Worm (Caenorhabditis elegans) whole organism, young adult: ENCODE results near the gene blos-2.
A peak's percentile ranks its signal among the peaks of the same experiment; 100 is the strongest.

Experiments used
- B0019.2 ChIP-seq: fragments of 200-800 bp; sonication (Bioruptor generic); conservative IDR thresholded peaks from 2 replicates; pipeline ENCODE4 v1.3.6; 2022; ENCODE audit warnings: missing genetic modification reagents, missing genetic modification characterization, missing compliant biosample characterization
- B0261.1 ChIP-seq: sonication (generic microtip); optimal IDR thresholded peaks from 2 replicates; lab custom pipeline; 2016; ENCODE audit warnings: mild to moderate bottlenecking, missing genetic modification characterization, moderate library complexity, missing compliant biosample characterization
- B0336.3 ChIP-seq: fragments of 200-800 bp; sonication (Bioruptor generic); IDR thresholded peaks from 2 replicates; pipeline ENCODE4 v1.3.6; 2022; ENCODE audit warnings: missing genetic modification characterization, missing compliant biosample characterization
- C06A6.2 ChIP-seq: fragments of 200-800 bp; sonication (Bioruptor generic); conservative IDR thresholded peaks from 2 replicates; pipeline ENCODE4 v1.3.6; 2022; ENCODE audit warnings: missing genetic modification characterization, missing compliant biosample characterization
- F39B2.1 ChIP-seq: fragments of 200-800 bp; sonication (Bioruptor generic); IDR thresholded peaks from 2 replicates; pipeline ENCODE4 v1.3.6; 2022; ENCODE audit warnings: missing genetic modification reagents, missing genetic modification characterization, missing compliant biosample characterization
- F52B5.7 ChIP-seq: sonication (generic microtip); optimal IDR thresholded peaks from 2 replicates; lab custom pipeline; 2016; ENCODE audit warnings: mild to moderate bottlenecking, missing genetic modification characterization, missing compliant biosample characterization
- F55B11.4 ChIP-seq: sonication (generic microtip); optimal IDR thresholded peaks from 2 replicates; lab custom pipeline; 2016; ENCODE audit warnings: missing compliant biosample characterization, missing genetic modification characterization, borderline replicate concordance; ENCODE audit not compliant: insufficient read depth
- F57C9.4 ChIP-seq: sonication (generic microtip); optimal IDR thresholded peaks from 2 replicates; lab custom pipeline; 2017; ENCODE audit warnings: mild to moderate bottlenecking, missing genetic modification characterization, missing compliant biosample characterization
- T07F8.4 ChIP-seq: sonication (generic microtip); optimal IDR thresholded peaks from 2 replicates; lab custom pipeline; 2016; ENCODE audit warnings: mild to moderate bottlenecking, missing genetic modification characterization, moderate library complexity, missing compliant biosample characterization
- T26A5.8 ChIP-seq: sonication (generic microtip); optimal IDR thresholded peaks from 2 replicates; lab custom pipeline; 2016; ENCODE audit warnings: missing genetic modification characterization, missing compliant biosample characterization
- Y56A3A.18 ChIP-seq: fragments of 200-800 bp; sonication (Bioruptor generic); IDR thresholded peaks from 2 replicates; pipeline ENCODE4 v1.3.6; 2022; ENCODE audit warnings: missing genetic modification reagents, missing genetic modification characterization, missing compliant biosample characterization
- ZK185.1 ChIP-seq: sonication (generic microtip); optimal IDR thresholded peaks from 2 replicates; lab custom pipeline; 2016; ENCODE audit warnings: mild to moderate bottlenecking, missing genetic modification characterization, missing compliant biosample characterization; ENCODE audit not compliant: poor library complexity, severe bottlenecking
- aptf-2 ChIP-seq: fragments of 200-800 bp; sonication (Bioruptor generic); conservative IDR thresholded peaks from 2 replicates; pipeline ENCODE4 v1.3.6; 2022; ENCODE audit warnings: missing genetic modification reagents, missing genetic modification characterization, missing compliant biosample characterization
- atf-7 ChIP-seq: sonication (generic microtip); optimal IDR thresholded peaks from 2 replicates; lab custom pipeline; 2017; ENCODE audit warnings: mild to moderate bottlenecking, missing genetic modification characterization, missing compliant biosample characterization
- attf-6 ChIP-seq: fragments of 200-800 bp; sonication (Bioruptor generic); IDR thresholded peaks from 2 replicates; pipeline ENCODE4 v1.3.6; 2022; ENCODE audit warnings: missing genetic modification reagents, missing genetic modification characterization, missing compliant biosample characterization
- cebp-1 ChIP-seq, 2 experiments: fragments of 200-800 bp in 1 of 2; sonication (Bioruptor generic) in 1 of 2; sonication (generic microtip) in 1 of 2; IDR thresholded peaks in 1 of 2; optimal IDR thresholded peaks in 1 of 2; 2 replicates each; pipeline versions ENCODE4 v1.3.6 to Lab custom; 2017 to 2022; ENCODE audit warnings: missing compliant biosample characterization in 2 of 2, missing genetic modification characterization in 2 of 2, mild to moderate bottlenecking in 1 of 2, missing genetic modification reagents in 1 of 2, moderate library complexity in 1 of 2
- ceh-40 ChIP-seq: fragments of 200-800 bp; sonication (Bioruptor generic); IDR thresholded peaks from 2 replicates; pipeline ENCODE4 v1.3.6; 2022; ENCODE audit warnings: missing genetic modification characterization, missing compliant biosample characterization
- chd-7 ChIP-seq: sonication (generic microtip); optimal IDR thresholded peaks from 2 replicates; lab custom pipeline; 2016; ENCODE audit warnings: mild to moderate bottlenecking, missing genetic modification characterization, moderate library complexity, missing compliant biosample characterization
- die-1 ChIP-seq: sonication (generic microtip); optimal IDR thresholded peaks from 2 replicates; lab custom pipeline; 2016; ENCODE audit warnings: missing genotype, mild to moderate bottlenecking, missing genetic modification characterization, missing compliant biosample characterization
- ekl-4 ChIP-seq: fragments of 200-800 bp; sonication (Bioruptor generic); IDR thresholded peaks from 2 replicates; pipeline ENCODE4 v1.3.6; 2022; ENCODE audit warnings: missing genetic modification reagents, missing genetic modification characterization, missing compliant biosample characterization
- him-1 ChIP-seq: sonication (generic microtip); optimal IDR thresholded peaks from 2 replicates; lab custom pipeline; 2016; ENCODE audit warnings: missing genotype, missing genetic modification reagents, missing genetic modification characterization, missing compliant biosample characterization
- hlh-26 ChIP-seq: fragments of 200-800 bp; sonication (Bioruptor generic); conservative IDR thresholded peaks from 2 replicates; pipeline ENCODE4 v1.3.6; 2022; ENCODE audit warnings: missing genetic modification reagents, missing genetic modification characterization, missing compliant biosample characterization
- hsf-1 ChIP-seq: fragments of 200-800 bp; sonication (Bioruptor generic); IDR thresholded peaks from 2 replicates; pipeline ENCODE4 v1.3.6; 2022; ENCODE audit warnings: missing genetic modification reagents, missing genetic modification characterization, missing compliant biosample characterization
- let-607 ChIP-seq, 2 experiments: fragments of 200-800 bp in 1 of 2; sonication (Bioruptor generic) in 1 of 2; sonication (generic microtip) in 1 of 2; optimal IDR thresholded peaks; 2 replicates each; lab custom pipeline; 2016 to 2018; ENCODE audit warnings: mild to moderate bottlenecking in 2 of 2, missing compliant biosample characterization in 2 of 2, missing genetic modification characterization in 2 of 2, moderate library complexity in 2 of 2, missing genotype in 1 of 2
- lin-35 ChIP-seq, 3 experiments: fragments of 150-350 bp in 2 of 3; sonication (generic microtip) in 1 of 3; optimal IDR thresholded peaks; 2 replicates each; lab custom pipeline; 2014 to 2018; ENCODE audit warnings: missing biosample characterization in 3 of 3, missing genetic modification characterization in 3 of 3, missing genetic modification reagents in 3 of 3
- lin-54 ChIP-seq: fragments of 200-800 bp; sonication (Bioruptor generic); optimal IDR thresholded peaks from 2 replicates; lab custom pipeline; 2018; ENCODE audit warnings: mild to moderate bottlenecking, missing genetic modification characterization, missing compliant biosample characterization
- mcd-1 ChIP-seq: fragments of 200-800 bp; sonication (Bioruptor generic); IDR thresholded peaks from 2 replicates; pipeline ENCODE4 v1.3.6; 2022; ENCODE audit warnings: missing genetic modification reagents, missing genetic modification characterization, missing compliant biosample characterization
- nfya-1 ChIP-seq: sonication (generic microtip); optimal IDR thresholded peaks from 2 replicates; lab custom pipeline; 2017; ENCODE audit warnings: antibody characterized with exemption, missing compliant biosample characterization, missing genetic modification characterization, borderline replicate concordance; ENCODE audit not compliant: insufficient read depth
- nfya-2 ChIP-seq: fragments of 200-800 bp; sonication (Bioruptor generic); IDR thresholded peaks from 2 replicates; pipeline ENCODE4 v1.3.6; 2022; ENCODE audit warnings: missing genetic modification reagents, missing genetic modification characterization, missing compliant biosample characterization
- nfyb-1 ChIP-seq: fragments of 200-800 bp; sonication (Bioruptor generic); IDR thresholded peaks from 2 replicates; pipeline ENCODE4 v1.3.6; 2022; ENCODE audit warnings: missing genetic modification reagents, missing genetic modification characterization, missing compliant biosample characterization
- nhr-179 ChIP-seq: sonication (generic microtip); optimal IDR thresholded peaks from 2 replicates; lab custom pipeline; 2016; ENCODE audit warnings: mild to moderate bottlenecking, missing genetic modification characterization, missing compliant biosample characterization
- nhr-27 ChIP-seq: fragments of 200-800 bp; sonication (Bioruptor generic); optimal IDR thresholded peaks from 2 replicates; lab custom pipeline; 2018; ENCODE audit warnings: mild to moderate bottlenecking, missing genetic modification characterization, moderate library complexity, missing compliant biosample characterization
- rec-8 ChIP-seq, 2 experiments: sonication (generic microtip); optimal IDR thresholded peaks; 2 replicates each; lab custom pipeline; 2016; ENCODE audit warnings: mild to moderate bottlenecking in 2 of 2, missing genetic modification characterization in 2 of 2, missing genetic modification reagents in 2 of 2, missing genotype in 2 of 2, missing biosample characterization in 1 of 2, missing compliant biosample characterization in 1 of 2, moderate library complexity in 1 of 2
- repo-1 ChIP-seq: sonication (generic microtip); optimal IDR thresholded peaks from 2 replicates; lab custom pipeline; 2017; ENCODE audit warnings: mild to moderate bottlenecking, missing genetic modification characterization, missing compliant biosample characterization
- snpc-1.1 ChIP-seq: sonication (generic microtip); optimal IDR thresholded peaks from 2 replicates; lab custom pipeline; 2017; ENCODE audit warnings: missing genetic modification characterization, mild to moderate bottlenecking, missing compliant biosample characterization, antibody characterized with exemption, moderate library complexity, missing genotype, missing genetic modification reagents; ENCODE audit not compliant: insufficient read depth
- snpc-1.3 ChIP-seq: sonication (generic microtip); optimal IDR thresholded peaks from 2 replicates; lab custom pipeline; 2017; ENCODE audit warnings: missing genetic modification characterization, mild to moderate bottlenecking, missing compliant biosample characterization, antibody characterized with exemption, moderate library complexity, missing genotype, missing genetic modification reagents; ENCODE audit not compliant: insufficient read depth
- snpc-4 ChIP-seq, 5 experiments: fragments of 150-350 bp in 1 of 5; sonication (generic microtip) in 4 of 5; optimal IDR thresholded peaks; 2 replicates each; lab custom pipeline; 2014 to 2018; ENCODE audit warnings: missing genetic modification characterization in 5 of 5, missing biosample characterization in 3 of 5, antibody characterized with exemption in 2 of 5, mild to moderate bottlenecking in 2 of 5, missing compliant biosample characterization in 2 of 5, missing genotype in 2 of 5, moderate library complexity in 2 of 5, missing genetic modification reagents in 1 of 5
- tbp1 ChIP-seq: fragments of 200-800 bp; sonication (Bioruptor generic); optimal IDR thresholded peaks from 2 replicates; lab custom pipeline; 2018; ENCODE audit warnings: mild to moderate bottlenecking, missing genetic modification characterization, missing compliant biosample characterization
- tbx-9 ChIP-seq: sonication (generic microtip); optimal IDR thresholded peaks from 2 replicates; lab custom pipeline; 2016; ENCODE audit warnings: borderline replicate concordance, missing genetic modification characterization, inconsistent platforms, missing compliant biosample characterization
- zfh-2 ChIP-seq: fragments of 200-800 bp; sonication (Bioruptor generic); conservative IDR thresholded peaks from 2 replicates; pipeline ENCODE4 v1.3.6; 2022; ENCODE audit warnings: missing genetic modification reagents, missing genetic modification characterization, missing compliant biosample characterization
- ztf-18 ChIP-seq: sonication (generic microtip); optimal IDR thresholded peaks from 2 replicates; lab custom pipeline; 2016; ENCODE audit warnings: missing genotype, mild to moderate bottlenecking, missing genetic modification characterization, missing compliant biosample characterization
- ztf-22 ChIP-seq: fragments of 200-800 bp; sonication (Bioruptor generic); optimal IDR thresholded peaks from 2 replicates; lab custom pipeline; 2018; ENCODE audit warnings: mild to moderate bottlenecking, missing genetic modification characterization, moderate library complexity, missing compliant biosample characterization
- ztf-26 ChIP-seq: sonication (generic microtip); optimal IDR thresholded peaks from 2 replicates; lab custom pipeline; 2017; ENCODE audit warnings: missing genetic modification characterization, missing compliant biosample characterization

blos-2 gene

ce11 chrIV:6323654-6324224, 10.3 kb upstream of the blos-2 start, which contains the start of gene sqd-1 (continued):
- peak; percentile 88 for TF ChIP-seq F52B5.7 (tag; lab: Kevin White, UChicago)
- no peak for TF ChIP-seq nfya-2 (GFP tag; lab: Robert Waterston, UW)
- peak; percentile 92 for TF ChIP-seq lin-54 (GFP tag; lab: Kevin White, UChicago)
- peak; percentile 96 for TF ChIP-seq nfyb-1 (GFP tag; lab: Robert Waterston, UW)
- peak; percentile 57; the same call in 1 of the 2 replicates for TF ChIP-seq B0019.2
- peak in 1 of 2 experiments; percentile 7 for TF ChIP-seq rec-8 (tag; optimal IDR thresholded peaks at IDR 0.05; lab: Kevin White, UChicago)
- no peak for TF ChIP-seq T07F8.4 (tag; lab: Kevin White, UChicago)
- no peak for TF ChIP-seq nhr-179 (tag; lab: Kevin White, UChicago)
- peak; percentile 79; the same call in 1 of the 2 replicates for TF ChIP-seq attf-6 (GFP tag; lab: Robert Waterston, UW)
- peak; percentile 82 for TF ChIP-seq ZK185.1 (tag; lab: Kevin White, UChicago)
- peak; percentile 73 for TF ChIP-seq cebp-1 (GFP tag; IDR thresholded peaks at IDR 0.05; lab: Robert Waterston, UW)
- TF ChIP-seq cebp-1 (tag; optimal IDR thresholded peaks at IDR 0.05; lab: Kevin White, UChicago) = peak; percentile 90
- TF ChIP-seq ztf-26 (tag; lab: Kevin White, UChicago) = peak; percentile 88
- TF ChIP-seq F57C9.4 (tag; lab: Kevin White, UChicago) = peak; percentile 79
- peak; percentile 76; the same call in 1 of the 2 replicates for TF ChIP-seq hsf-1 (GFP tag; lab: Robert Waterston, UW)
- no peak for TF ChIP-seq F55B11.4 (tag; lab: Kevin White, UChicago)
- TF ChIP-seq ekl-4 = peak; percentile 93
- peak; percentile 90 for TF ChIP-seq zfh-2 (GFP tag; lab: Robert Waterston, UW)
- TF ChIP-seq lin-35 (GFP tag; optimal IDR thresholded peaks at IDR 0.05; lab: Kevin White, UChicago) = peak in 2 of 3 experiments; percentile 67 to 89
- TF ChIP-seq B0336.3 (GFP tag; lab: Robert Waterston, UW) = peak; percentile 93
- peak; percentile 16 for TF ChIP-seq B0261.1 (tag; lab: Kevin White, UChicago)
- TF ChIP-seq mcd-1 = peak; percentile 94
- TF ChIP-seq nfya-1 (tag; lab: Kevin White, UChicago) = no peak
- peak; percentile 75 for TF ChIP-seq tbp1
- peak; percentile 9 for TF ChIP-seq T26A5.8
- TF ChIP-seq C06A6.2 (GFP tag; lab: Robert Waterston, UW) = peak; percentile 90
- TF ChIP-seq snpc-4 (GFP tag; optimal IDR thresholded peaks at IDR 0.05; lab: Kevin White, UChicago) = peak; percentile 79
- peak; percentile 83 to 91 (median 86) for TF ChIP-seq snpc-4 (tag; optimal IDR thresholded peaks at IDR 0.05; lab: Kevin White, UChicago)
- TF ChIP-seq die-1 (tag; lab: Kevin White, UChicago) = peak; percentile 55
- peak; percentile 90 for TF ChIP-seq chd-7 (tag; lab: Kevin White, UChicago)
- TF ChIP-seq let-607 (tag; optimal IDR thresholded peaks at IDR 0.05; lab: Kevin White, UChicago) = peak; percentile 84 to 93
- no peak for TF ChIP-seq him-1 (tag; lab: Kevin White, UChicago)

- TF ChIP-seq tbx-9 (tag; lab: Kevin White, UChicago) = peak; percentile 32
- TF ChIP-seq ztf-22 = no peak
- TF ChIP-seq Y56A3A.18 (GFP tag; lab: Robert Waterston, UW) = 0 out of 2 replicates have a peak, but pooled peaks have one; percentile 71
- TF ChIP-seq ceh-40 = peak; percentile 30; the same call in 1 of the 2 replicates
- TF ChIP-seq snpc-4 (GFP tag; optimal IDR thresholded peaks at IDR 0.05; lab: Kevin White, UChicago) = peak; percentile 49
- peak in 2 of 4 experiments; percentile 44 to 69 for TF ChIP-seq snpc-4 (tag; optimal IDR thresholded peaks at IDR 0.05; lab: Kevin White, UChicago)
- peak; percentile 19 for TF ChIP-seq snpc-1.3 (tag; lab: Kevin White, UChicago)
- 0 out of 2 replicates have a peak, but pooled peaks have one; percentile 31 for TF ChIP-seq F39B2.1
- TF ChIP-seq tbp1 = peak; percentile 29
- TF ChIP-seq repo-1 (tag; lab: Kevin White, UChicago) = no peak
- peak; percentile 44 for TF ChIP-seq atf-7
- no peak for TF ChIP-seq snpc-1.1 (tag; lab: Kevin White, UChicago)
- TF ChIP-seq nfyb-1 (GFP tag; lab: Robert Waterston, UW) = peak; percentile 58
- no peak for TF ChIP-seq aptf-2 (GFP tag; lab: Robert Waterston, UW)
- peak; percentile 71 for TF ChIP-seq nhr-27 (tag; lab: Kevin White, UChicago)
- no peak for TF ChIP-seq hlh-26 (GFP tag; lab: Robert Waterston, UW)
- TF ChIP-seq ztf-18 (tag; lab: Kevin White, UChicago) = no peak
- TF ChIP-seq rec-8 (tag; optimal IDR thresholded peaks at IDR 0.05; lab: Kevin White, UChicago) = peak in 1 of 2 experiments; percentile 37
These were observed 8.2 kb upstream of the blos-2 start for ce11 chrIV:6325772-6326171.
